Fruit fly (Drosophila melanogaster) whole organism, embryonic: Measurements from ENCODE around the gene eIF2Bepsilon.
A peak's percentile ranks its signal among the peaks of the same experiment; 100 is the strongest.

ENCODE experiments used
- B-H1 ChIP-seq: fragments of 200-800 bp; sonication (Bioruptor generic); IDR thresholded peaks from 3 replicates; pipeline ENCODE4 v1.3.6; 2022; ENCODE audit warnings: missing biosample characterization, missing genetic modification characterization
- Bdp1 ChIP-seq: fragments of 200-800 bp; sonication (Bioruptor generic); optimal IDR thresholded peaks from 3 replicates; lab custom pipeline; 2016; ENCODE audit warnings: missing biosample characterization, missing genetic modification characterization
- Bgb ChIP-seq: fragments of 200-800 bp; sonication (Bioruptor generic); IDR thresholded peaks from 2 replicates; pipeline ENCODE4 v1.3.6; 2022; ENCODE audit warnings: missing biosample characterization, missing genetic modification characterization; ENCODE audit not compliant: partially characterized antibody
- BtbVII ChIP-seq: fragments of 200-800 bp; sonication (Bioruptor generic); optimal IDR thresholded peaks from 3 replicates; lab custom pipeline; 2017; ENCODE audit warnings: missing biosample characterization, mild to moderate bottlenecking, missing genetic modification characterization
- CG1024 ChIP-seq: fragments of 200-800 bp; sonication (Bioruptor generic); IDR thresholded peaks from 2 replicates; pipeline ENCODE4 v1.3.6; 2022; ENCODE audit warnings: missing biosample characterization, missing genetic modification characterization
- CG10543 ChIP-seq: fragments of 200-800 bp; sonication (Bioruptor generic); optimal IDR thresholded peaks from 3 replicates; lab custom pipeline; 2017; ENCODE audit warnings: missing biosample characterization, mild to moderate bottlenecking, missing genetic modification characterization, moderate library complexity
- CG10959 ChIP-seq: fragments of 200-800 bp; sonication (Bioruptor generic); IDR thresholded peaks from 2 replicates; pipeline ENCODE4 v1.3.6; 2022; ENCODE audit warnings: missing biosample characterization, missing genetic modification characterization
- CG10979 ChIP-seq: fragments of 200-800 bp; sonication (Bioruptor generic); optimal IDR thresholded peaks from 2 replicates; lab custom pipeline; 2018; ENCODE audit warnings: missing biosample characterization, mild to moderate bottlenecking, missing genetic modification characterization, moderate library complexity
- CG11456 ChIP-seq: fragments of 200-800 bp; sonication (Bioruptor generic); IDR thresholded peaks from 3 replicates; pipeline ENCODE4 v1.3.6; 2022; ENCODE audit warnings: missing biosample characterization, missing genetic modification characterization
- CG11504 ChIP-seq: fragments of 200-800 bp; sonication (Bioruptor generic); optimal IDR thresholded peaks from 3 replicates; lab custom pipeline; 2019; ENCODE audit warnings: missing biosample characterization, mild to moderate bottlenecking, missing genetic modification characterization, moderate library complexity
- CG13624 ChIP-seq: fragments of 200-800 bp; sonication (Bioruptor generic); optimal IDR thresholded peaks from 2 replicates; lab custom pipeline; 2016; ENCODE audit warnings: missing biosample characterization, missing genetic modification characterization
- CG14014 ChIP-seq: fragments of 200-800 bp; sonication (Bioruptor generic); IDR thresholded peaks from 2 replicates; pipeline ENCODE4 v1.3.6; 2022; ENCODE audit warnings: missing biosample characterization, missing genetic modification characterization
- CG14667 ChIP-seq: fragments of 200-800 bp; sonication (Bioruptor generic); IDR thresholded peaks from 2 replicates; pipeline ENCODE4 v1.3.6; 2022; ENCODE audit warnings: missing biosample characterization, missing genetic modification characterization
- CG15696 ChIP-seq: fragments of 200-800 bp; sonication (Bioruptor generic); optimal IDR thresholded peaks from 2 replicates; lab custom pipeline; 2019; ENCODE audit warnings: missing biosample characterization, mild to moderate bottlenecking, missing genetic modification characterization, moderate library complexity
- CG18599 ChIP-seq: fragments of 200-800 bp; sonication (Bioruptor generic); optimal IDR thresholded peaks from 3 replicates; lab custom pipeline; 2017; ENCODE audit warnings: missing biosample characterization, missing genetic modification characterization, mild to moderate bottlenecking, moderate library complexity, missing genetic modification reagents
- CG2202 ChIP-seq: fragments of 200-800 bp; sonication (Bioruptor generic); optimal IDR thresholded peaks from 2 replicates; lab custom pipeline; 2018; ENCODE audit warnings: missing biosample characterization, mild to moderate bottlenecking, missing genetic modification characterization
- CG2889 ChIP-seq: fragments of 200-800 bp; sonication (Bioruptor generic); IDR thresholded peaks from 3 replicates; pipeline ENCODE4 v1.3.6; 2022; ENCODE audit warnings: missing biosample characterization, missing genetic modification characterization
- CG3163 ChIP-seq: fragments of 200-800 bp; sonication (Bioruptor generic); optimal IDR thresholded peaks from 3 replicates; lab custom pipeline; 2016; ENCODE audit warnings: missing biosample characterization, missing genetic modification characterization
- CG4707 ChIP-seq: fragments of 200-800 bp; sonication (Bioruptor generic); optimal IDR thresholded peaks from 2 replicates; lab custom pipeline; 2018; ENCODE audit warnings: missing biosample characterization, mild to moderate bottlenecking, missing genetic modification characterization, moderate library complexity
- CG4820 ChIP-seq: fragments of 200-800 bp; sonication (Bioruptor generic); optimal IDR thresholded peaks from 3 replicates; lab custom pipeline; 2016; ENCODE audit warnings: missing biosample characterization, missing genetic modification characterization
- CG5180 ChIP-seq: fragments of 200-800 bp; sonication (Bioruptor generic); optimal IDR thresholded peaks from 3 replicates; lab custom pipeline; 2017; ENCODE audit warnings: missing biosample characterization, missing genetic modification characterization, mild to moderate bottlenecking, moderate library complexity, missing genetic modification reagents
- CG6175 ChIP-seq: fragments of 200-800 bp; sonication (Bioruptor generic); IDR thresholded peaks from 3 replicates; pipeline ENCODE4 v1.3.6; 2022; ENCODE audit warnings: missing biosample characterization, missing genetic modification characterization
- CG8944 ChIP-seq: fragments of 200-800 bp; sonication (Bioruptor generic); optimal IDR thresholded peaks from 3 replicates; lab custom pipeline; 2016; ENCODE audit warnings: missing biosample characterization, missing genetic modification characterization
- Chrac-16 ChIP-seq: fragments of 200-800 bp; sonication (Bioruptor generic); optimal IDR thresholded peaks from 3 replicates; lab custom pipeline; 2016; ENCODE audit warnings: missing biosample characterization, missing genetic modification characterization
- Dad ChIP-seq: fragments of 200-800 bp; sonication (Bioruptor generic); optimal IDR thresholded peaks from 3 replicates; lab custom pipeline; 2016; ENCODE audit warnings: missing biosample characterization, missing genetic modification characterization
- Drgx ChIP-seq: fragments of 200-800 bp; sonication (Bioruptor generic); IDR thresholded peaks from 2 replicates; pipeline ENCODE4 v1.3.6; 2022; ENCODE audit warnings: missing biosample characterization, missing genetic modification characterization
- H2.0 ChIP-seq: fragments of 200-800 bp; sonication (Bioruptor generic); IDR thresholded peaks from 2 replicates; pipeline ENCODE4 v1.3.6; 2022; ENCODE audit warnings: missing biosample characterization, missing genetic modification characterization
- Med ChIP-seq: fragments of 200-800 bp; sonication (Bioruptor generic); peaks from one replicate; lab custom pipeline; 2016; ENCODE audit warnings: missing biosample characterization, missing genetic modification characterization, mild to moderate bottlenecking, inconsistent platforms, moderate library complexity
- NC2β ChIP-seq: fragments of 200-800 bp; sonication (Bioruptor generic); optimal IDR thresholded peaks from 2 replicates; lab custom pipeline; 2016; ENCODE audit warnings: missing biosample characterization, missing genetic modification characterization
- Pdp1 ChIP-seq, 2 experiments: fragments of 200-800 bp; sonication (Bioruptor generic); optimal IDR thresholded peaks; 3 replicates each; lab custom pipeline; 2016; ENCODE audit warnings: missing biosample characterization in 2 of 2, missing genetic modification characterization in 2 of 2, mild to moderate bottlenecking in 1 of 2, moderate library complexity in 1 of 2
- Ravus ChIP-seq: fragments of 200-800 bp; sonication (Bioruptor generic); IDR thresholded peaks from 2 replicates; pipeline ENCODE4 v1.3.6; 2022; ENCODE audit warnings: missing biosample characterization, missing genetic modification characterization
- Sox102F ChIP-seq: fragments of 200-800 bp; sonication (Bioruptor generic); optimal IDR thresholded peaks from 2 replicates; lab custom pipeline; 2018; ENCODE audit warnings: missing biosample characterization, mild to moderate bottlenecking, missing genetic modification characterization, moderate library complexity
- Sry-δ ChIP-seq: fragments of 200-800 bp; sonication (Bioruptor generic); optimal IDR thresholded peaks from 2 replicates; lab custom pipeline; 2016; ENCODE audit warnings: missing biosample characterization, missing genetic modification characterization
- abd-A ChIP-seq: fragments of 200-800 bp; sonication (Bioruptor generic); optimal IDR thresholded peaks from 3 replicates; lab custom pipeline; 2019; ENCODE audit warnings: missing biosample characterization, mild to moderate bottlenecking, missing genetic modification characterization, moderate library complexity
- ase ChIP-seq: fragments of 200-800 bp; sonication (Bioruptor generic); IDR thresholded peaks from 3 replicates; pipeline ENCODE4 v1.3.6; 2022; ENCODE audit warnings: missing biosample characterization, missing genetic modification characterization
- ash1 ChIP-seq: fragments of 200-800 bp; sonication (Bioruptor generic); optimal IDR thresholded peaks from 2 replicates; lab custom pipeline; 2018; ENCODE audit warnings: missing biosample characterization, mild to moderate bottlenecking, missing genetic modification characterization
- bab2 ChIP-seq: fragments of 200-800 bp; sonication (Bioruptor generic); optimal IDR thresholded peaks from 2 replicates; lab custom pipeline; 2016; ENCODE audit warnings: missing biosample characterization, missing genetic modification characterization
- bsh ChIP-seq, 2 experiments: fragments of 200-800 bp; sonication (Bioruptor generic); optimal IDR thresholded peaks; 2 replicates each; lab custom pipeline; 2017 to 2018; ENCODE audit warnings: mild to moderate bottlenecking in 2 of 2, missing biosample characterization in 2 of 2, missing genetic modification characterization in 2 of 2, moderate library complexity in 1 of 2
- eve ChIP-seq, 2 experiments: fragments of >200 bp; optimal IDR thresholded peaks; 2 replicates each; lab custom pipeline; 2017; ENCODE audit warnings: missing biosample characterization in 2 of 2, missing genetic modification characterization in 2 of 2
- ewg ChIP-seq: fragments of 200-800 bp; sonication (Bioruptor generic); optimal IDR thresholded peaks from 3 replicates; lab custom pipeline; 2017; ENCODE audit warnings: mild to moderate bottlenecking, missing biosample characterization, missing genetic modification reagents, missing genetic modification characterization
- her ChIP-seq: fragments of 200-800 bp; sonication (Bioruptor generic); optimal IDR thresholded peaks from 2 replicates; lab custom pipeline; 2016; ENCODE audit warnings: missing biosample characterization, missing genetic modification characterization
- lbe ChIP-seq: fragments of 200-800 bp; sonication (Bioruptor generic); optimal IDR thresholded peaks from 2 replicates; lab custom pipeline; 2016; ENCODE audit warnings: missing biosample characterization, mild to moderate bottlenecking, missing genetic modification characterization
- mld ChIP-seq: fragments of 200-800 bp; sonication (Bioruptor generic); IDR thresholded peaks from 3 replicates; pipeline ENCODE4 v1.3.6; 2022; ENCODE audit warnings: missing biosample characterization, missing genetic modification characterization; ENCODE audit not compliant: partially characterized antibody
- pb ChIP-seq: fragments of 200-800 bp; sonication (Bioruptor generic); optimal IDR thresholded peaks from 3 replicates; lab custom pipeline; 2016; ENCODE audit warnings: missing biosample characterization, missing genetic modification characterization
- sc ChIP-seq, 3 experiments: fragments of >200 bp in 2 of 3; fragments of 200-800 bp in 1 of 3; sonication (Bioruptor generic) in 1 of 3; optimal IDR thresholded peaks; 2 replicates in 2 of 3; 3 replicates in 1 of 3; lab custom pipeline; 2017; ENCODE audit warnings: mild to moderate bottlenecking in 1 of 3, missing biosample characterization in 1 of 3, missing genetic modification characterization in 1 of 3, missing genetic modification reagents in 1 of 3
- tin ChIP-seq: fragments of 200-800 bp; sonication (Bioruptor generic); optimal IDR thresholded peaks from 3 replicates; lab custom pipeline; 2016; ENCODE audit warnings: missing biosample characterization, missing genetic modification characterization
- tio ChIP-seq: fragments of 200-800 bp; sonication (Bioruptor generic); optimal IDR thresholded peaks from 2 replicates; lab custom pipeline; 2017; ENCODE audit warnings: missing biosample characterization, missing genetic modification characterization, inconsistent platforms
- twi ChIP-seq: fragments of 200-800 bp; optimal IDR thresholded peaks from 2 replicates; lab custom pipeline; 2019; ENCODE audit warnings: missing biosample characterization, mild to moderate bottlenecking, missing genetic modification characterization, moderate library complexity
- unc-4 ChIP-seq: fragments of 200-800 bp; sonication (Bioruptor generic); IDR thresholded peaks from 2 replicates; pipeline ENCODE4 v1.3.6; 2022; ENCODE audit warnings: missing biosample characterization, missing genetic modification characterization; ENCODE audit not compliant: partially characterized antibody

eIF2Bepsilon gene

dm6 chrX:1963591-1964216 lies 41.0 kb upstream of the eIF2Bepsilon start (continued):
- TF ChIP-seq CG6175 (GFP tag; lab: Robert Waterston, UW), result peak; percentile 89
- no peak for TF ChIP-seq sc (optimal IDR thresholded peaks at IDR 0.05; lab: Kevin White, UChicago)
- peak; percentile 83 for TF ChIP-seq sc (GFP tag; optimal IDR thresholded peaks at IDR 0.05; lab: Kevin White, UChicago)
- TF ChIP-seq CG2202 (tag; lab: Kevin White, UChicago), result peak; percentile 42
- TF ChIP-seq Bdp1 (GFP tag; lab: Kevin White, UChicago), result peak; percentile 80
- peak in 1 of 2 experiments; percentile 91 for TF ChIP-seq eve (GFP tag; optimal IDR thresholded peaks at IDR 0.05; lab: Kevin White, UChicago)
- peak; percentile 86 to 95 for TF ChIP-seq Pdp1 (GFP tag; optimal IDR thresholded peaks at IDR 0.05; lab: Kevin White, UChicago)
- peak; percentile 91 for TF ChIP-seq Chrac-16 (GFP tag; lab: Kevin White, UChicago)
- TF ChIP-seq CG14667, result peak; percentile 96
- peak; percentile 70 for TF ChIP-seq twi (tag; lab: Kevin White, UChicago)
- peak; percentile 87 for TF ChIP-seq tio (GFP tag; lab: Kevin White, UChicago)
- peak; percentile 87 for TF ChIP-seq pb (GFP tag; lab: Kevin White, UChicago)
- peak; percentile 92 for TF ChIP-seq ewg (GFP tag; lab: Kevin White, UChicago)
- TF ChIP-seq Ravus (GFP tag; lab: Robert Waterston, UW), result peak; percentile 83
- TF ChIP-seq Sry-δ (GFP tag; lab: Kevin White, UChicago), result peak; percentile 62
- peak; percentile 97 for TF ChIP-seq CG10543
- TF ChIP-seq CG13624, result peak; percentile 91
- TF ChIP-seq ase (GFP tag; lab: Robert Waterston, UW), result peak; percentile 97
- TF ChIP-seq mld (GFP tag; lab: Robert Waterston, UW), result no peak
- TF ChIP-seq Sox102F (GFP tag; lab: Kevin White, UChicago), result peak; percentile 97
- TF ChIP-seq bab2 (GFP tag; lab: Kevin White, UChicago), result peak; percentile 93
- peak; percentile 95 for TF ChIP-seq CG11504 (tag; lab: Kevin White, UChicago)
- TF ChIP-seq H2.0 (GFP tag; lab: Robert Waterston, UW), result peak; percentile 97
- TF ChIP-seq lbe (GFP tag; lab: Kevin White, UChicago), result no peak
- TF ChIP-seq CG8944 (GFP tag; lab: Kevin White, UChicago), result peak; percentile 93
- peak; percentile 86 for TF ChIP-seq NC2β
- peak; percentile 96 for TF ChIP-seq tin
- TF ChIP-seq CG10959 (GFP tag; lab: Robert Waterston, UW), result peak; percentile 68
- TF ChIP-seq Med, result peak; percentile 99
- peak; percentile 97 for TF ChIP-seq Drgx (GFP tag; lab: Robert Waterston, UW)
- TF ChIP-seq B-H1, result peak; percentile 94
- peak; percentile 94 for TF ChIP-seq CG18599 (GFP tag; lab: Kevin White, UChicago)
- TF ChIP-seq CG5180 (GFP tag; lab: Kevin White, UChicago), result peak; percentile 86
- no peak for TF ChIP-seq unc-4 (GFP tag; lab: Robert Waterston, UW)
- TF ChIP-seq abd-A (tag; lab: Kevin White, UChicago), result peak; percentile 61
- TF ChIP-seq Dad (GFP tag; lab: Kevin White, UChicago), result peak; percentile 87
- no peak for TF ChIP-seq Bgb (GFP tag; lab: Robert Waterston, UW)
- peak; percentile 91 for TF ChIP-seq CG4820
- TF ChIP-seq CG2889 (GFP tag; lab: Robert Waterston, UW), result peak; percentile 91
- peak; percentile 63 for TF ChIP-seq CG15696 (tag; lab: Kevin White, UChicago)
- peak; percentile 88 for TF ChIP-seq CG4707
- peak; percentile 95 for TF ChIP-seq CG11456 (GFP tag; lab: Robert Waterston, UW)
- TF ChIP-seq bsh (GFP tag; optimal IDR thresholded peaks at IDR 0.05; lab: Kevin White, UChicago), result peak; percentile 26 to 95
- peak; percentile 89 for TF ChIP-seq CG10979 (tag; lab: Kevin White, UChicago)
- peak; percentile 88 for TF ChIP-seq CG1024 (GFP tag; lab: Robert Waterston, UW)
- TF ChIP-seq CG3163 (GFP tag; lab: Kevin White, UChicago), result peak; percentile 70
- peak; percentile 91 for TF ChIP-seq BtbVII
- TF ChIP-seq ash1, result peak; percentile 32
- peak; percentile 88 for TF ChIP-seq her (GFP tag; lab: Kevin White, UChicago)
- peak; percentile 95 for TF ChIP-seq CG14014 (GFP tag; lab: Robert Waterston, UW)
